Fruit fly (Drosophila melanogaster): Measurements from ENCODE around the gene mats.

The mats gene

DNA sequence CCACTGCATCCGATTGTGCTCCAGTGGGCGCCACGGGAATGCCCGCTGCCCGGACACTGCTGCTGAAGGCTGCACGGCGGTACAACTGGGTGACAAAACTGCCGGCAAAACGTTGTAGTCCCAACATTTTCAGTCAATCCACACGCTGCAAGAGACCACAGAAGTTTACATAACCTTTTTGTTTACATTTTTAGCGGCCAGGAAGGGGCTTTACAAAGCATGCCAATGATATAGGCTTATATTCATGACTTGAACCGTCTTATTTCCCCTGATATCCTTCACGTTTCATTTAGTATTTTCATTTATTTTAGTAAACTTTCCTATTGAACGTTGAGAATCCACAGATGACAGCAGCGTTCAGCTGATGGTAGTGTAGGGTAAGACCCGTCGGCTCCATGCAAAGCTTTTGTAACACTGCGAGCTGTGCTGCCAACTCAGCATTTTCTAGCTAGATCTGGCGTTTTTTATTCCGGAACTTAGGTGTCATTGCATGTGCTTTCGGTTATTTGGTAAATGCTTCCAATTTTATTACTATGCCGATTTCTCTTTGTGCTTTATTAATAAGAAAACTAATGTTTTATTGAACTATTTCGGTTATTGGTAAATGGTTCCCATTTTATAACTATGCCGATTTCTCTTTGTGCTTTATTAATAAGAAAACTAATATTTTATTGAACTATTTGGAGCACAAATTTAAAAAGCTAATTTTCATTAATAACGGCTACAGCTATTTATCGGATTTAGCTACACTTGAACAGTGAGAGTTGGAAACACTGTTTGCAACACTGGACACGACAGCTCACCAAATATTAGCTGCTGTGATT lies 10.2 kb upstream of the mats start, which contains the start of the genes CG13850 and lqfR:
CG13850 (minus strand) TSS at position 379 of the 824 bp plus-strand sequence.
lqfR (plus strand) TSS at position 765 of the 824 bp plus-strand sequence.
- no peak for TF ChIP-seq CTCF (optimal IDR thresholded peaks at IDR 0.05)
- TF ChIP-seq CG8478 (optimal IDR thresholded peaks at IDR 0.05), result no peak

DNA sequence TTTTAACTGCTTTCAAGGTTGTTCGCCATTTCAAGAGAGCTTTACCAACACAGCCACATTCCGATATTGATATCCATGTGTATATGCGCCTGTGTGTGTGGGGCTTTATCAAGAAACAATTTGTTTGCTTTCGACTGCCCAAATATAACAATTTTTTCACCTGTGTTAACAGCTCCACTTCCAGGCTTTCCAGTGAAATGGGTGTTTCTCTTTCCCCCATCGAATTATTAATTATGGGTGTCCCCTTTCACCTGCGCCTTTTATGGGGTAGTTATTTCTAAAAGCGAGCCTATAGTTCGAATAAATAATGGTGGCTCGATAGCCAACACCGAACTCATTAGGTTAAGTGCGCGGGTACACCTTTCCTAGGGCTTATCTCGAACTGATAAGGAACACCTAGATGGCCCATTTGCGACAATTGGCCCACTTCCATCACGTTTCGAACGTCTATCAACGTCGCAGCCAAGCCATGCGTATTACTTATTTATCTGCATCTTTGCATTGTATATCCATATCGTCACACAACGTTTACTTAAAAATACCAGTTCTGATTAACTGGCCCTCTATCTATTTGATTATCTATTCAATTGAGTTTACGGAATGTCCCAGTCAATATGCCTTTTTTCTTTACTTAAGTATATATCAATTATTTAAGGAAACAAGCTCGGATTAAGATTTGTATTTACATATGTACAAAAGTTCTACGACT lies 8.9 kb upstream of the mats start:
- no peak for TF ChIP-seq CTCF (optimal IDR thresholded peaks at IDR 0.05)
- no peak for TF ChIP-seq CG8478 (optimal IDR thresholded peaks at IDR 0.05)

DNA sequence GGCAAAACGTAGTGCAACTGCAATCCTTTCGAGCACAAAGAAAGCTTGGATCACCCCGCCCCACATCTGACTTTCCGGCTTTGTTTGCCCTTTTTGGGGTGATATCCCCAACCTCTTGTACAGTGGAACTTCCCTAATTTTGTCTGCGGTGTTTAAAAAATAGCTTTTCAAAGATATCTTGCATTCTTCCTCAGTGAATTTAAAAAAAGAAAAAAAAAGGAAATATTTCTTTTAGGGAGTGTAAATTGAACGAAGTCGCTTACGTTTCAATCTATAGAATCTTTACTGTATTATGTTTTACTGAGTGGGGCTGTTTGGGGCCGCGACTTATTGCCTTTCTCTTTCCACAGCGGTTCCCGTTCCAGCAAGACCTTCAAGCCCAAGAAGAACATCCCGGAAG lies 657 bp downstream of the mats start:
- no peak for TF ChIP-seq CTCF (optimal IDR thresholded peaks at IDR 0.05)
- no peak for TF ChIP-seq CG8478 (optimal IDR thresholded peaks at IDR 0.05)

DNA sequence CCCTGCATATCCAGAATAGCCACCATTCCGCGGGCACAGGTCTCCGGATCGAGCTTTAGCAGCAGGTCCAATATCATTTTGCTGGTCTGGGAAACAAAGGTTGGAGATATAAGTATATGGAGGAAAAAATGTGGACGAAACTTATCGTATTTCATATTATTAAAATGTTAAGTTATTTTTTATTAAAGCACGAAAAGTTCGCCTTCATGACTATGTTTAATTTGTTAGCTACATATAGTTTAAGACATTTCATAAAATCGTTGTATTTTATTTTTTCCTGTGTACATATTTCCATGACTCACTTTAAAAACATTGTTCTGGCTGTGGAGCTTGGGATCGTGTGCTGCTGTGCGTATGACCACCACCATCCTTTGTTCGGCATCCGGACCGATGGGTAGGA lies 3.0 kb downstream of the mats start:
- no peak for TF ChIP-seq CG8478 (optimal IDR thresholded peaks at IDR 0.05)
- TF ChIP-seq CTCF (optimal IDR thresholded peaks at IDR 0.05), result no peak

DNA sequence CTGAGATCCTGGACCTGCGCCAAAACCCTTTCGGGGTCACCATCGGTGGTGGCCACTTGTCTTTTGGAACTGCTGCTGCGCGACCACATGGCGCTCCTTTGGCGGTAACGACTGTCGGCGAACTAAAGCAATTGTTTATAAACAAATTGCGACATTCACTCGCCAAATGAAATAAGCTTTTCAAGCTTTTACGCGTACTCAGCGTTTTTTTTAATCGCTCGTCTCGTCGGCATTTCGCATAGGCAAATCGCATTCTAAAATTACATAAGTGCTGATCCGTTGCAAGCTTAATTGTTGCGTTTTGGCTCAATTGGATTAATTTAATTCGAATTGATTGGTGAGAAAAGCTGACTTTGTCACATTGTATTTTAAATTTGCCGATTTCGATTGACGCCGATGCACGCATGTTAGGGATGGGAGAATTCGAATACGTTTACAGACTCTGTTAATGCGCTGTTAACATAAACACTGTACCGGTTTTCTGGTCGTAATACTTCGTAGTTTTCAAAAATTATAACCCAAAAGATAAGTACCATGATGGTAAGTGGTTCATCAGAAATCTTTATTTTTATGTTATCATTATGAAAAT lies 3.7 kb downstream of the mats start, which contains the start of gene pinta:
pinta (minus strand) TSS at position 328 of the 589 bp plus-strand sequence.
- TF ChIP-seq CG8478 (optimal IDR thresholded peaks at IDR 0.05) (no peak), CTCF (optimal IDR thresholded peaks at IDR 0.05) (no peak)

DNA sequence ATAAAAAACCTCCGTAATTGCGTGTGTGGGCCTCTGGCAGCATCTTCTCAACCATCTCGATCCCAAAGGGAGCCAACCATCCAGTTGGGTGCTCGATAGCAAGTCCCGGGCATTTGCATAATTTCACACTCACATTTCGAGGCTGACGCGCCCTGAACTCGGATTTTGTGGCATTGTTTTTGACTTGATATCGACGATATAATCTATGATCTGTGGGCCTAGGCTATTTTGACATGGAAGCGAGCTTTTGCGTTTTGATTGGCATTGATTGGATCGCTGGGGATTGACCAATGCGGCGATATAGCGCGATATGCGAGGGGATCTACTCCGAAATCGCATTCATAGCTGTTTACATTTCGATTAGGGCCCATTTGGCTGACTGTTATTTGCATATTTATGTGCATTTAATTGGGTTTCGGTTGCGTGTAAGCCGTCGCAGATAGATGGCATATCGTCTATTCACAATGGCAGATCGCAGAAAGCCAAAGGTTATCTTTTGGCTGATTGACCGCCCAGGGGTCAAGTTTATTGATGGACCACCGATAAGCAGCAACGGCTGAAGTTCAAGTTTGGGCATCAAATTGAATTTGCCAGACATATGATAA lies 11.3 kb downstream of the mats start:
- TF ChIP-seq CTCF (optimal IDR thresholded peaks at IDR 0.05) (no peak), CG8478 (optimal IDR thresholded peaks at IDR 0.05) (no peak)

DNA sequence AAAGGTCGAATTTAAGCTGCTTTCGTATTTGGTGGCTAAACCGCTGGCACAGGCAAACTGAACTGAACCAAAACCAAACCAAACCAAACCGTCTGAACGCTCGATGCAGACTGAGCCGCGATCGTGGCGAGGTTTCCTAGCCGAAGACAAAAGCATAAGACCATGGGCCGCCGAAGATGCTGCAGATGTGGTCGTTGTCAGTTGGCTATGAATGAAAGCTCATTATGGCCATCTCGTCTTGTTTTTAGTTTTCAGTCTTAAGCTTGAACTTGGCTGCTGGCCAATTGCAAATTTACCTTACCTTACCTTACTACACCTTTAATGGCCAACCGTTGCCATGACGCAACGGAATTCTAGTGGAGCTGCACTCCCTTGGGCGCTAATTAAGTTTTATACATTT lies 15.1 kb downstream of the mats start, which contains the start of gene CG13847:
CG13847 (minus strand) TSS at position 101 of the 400 bp plus-strand sequence.
- no peak for TF ChIP-seq CTCF (optimal IDR thresholded peaks at IDR 0.05)

DNA sequence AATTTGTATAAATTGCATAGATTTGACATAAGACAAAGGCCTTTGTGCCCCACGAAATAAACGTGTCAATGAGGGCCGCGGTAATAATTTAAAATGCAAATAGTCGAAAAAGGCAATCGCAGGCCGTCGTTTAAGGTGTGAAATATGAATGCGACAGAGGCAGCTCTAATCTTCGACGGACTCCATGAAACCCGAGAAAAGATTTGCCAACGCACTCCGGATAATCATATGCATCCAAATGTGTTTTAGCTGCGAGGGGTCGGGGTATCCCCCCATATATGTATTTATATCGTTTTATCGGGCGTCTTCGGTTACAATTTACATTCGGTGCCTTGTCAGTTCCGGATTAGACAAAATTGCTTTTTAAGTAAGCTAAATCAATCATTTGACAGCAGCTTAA lies 17.3 kb downstream of the mats start:
- TF ChIP-seq CG8478 (optimal IDR thresholded peaks at IDR 0.05) (no peak), CTCF (optimal IDR thresholded peaks at IDR 0.05) (no peak)

DNA sequence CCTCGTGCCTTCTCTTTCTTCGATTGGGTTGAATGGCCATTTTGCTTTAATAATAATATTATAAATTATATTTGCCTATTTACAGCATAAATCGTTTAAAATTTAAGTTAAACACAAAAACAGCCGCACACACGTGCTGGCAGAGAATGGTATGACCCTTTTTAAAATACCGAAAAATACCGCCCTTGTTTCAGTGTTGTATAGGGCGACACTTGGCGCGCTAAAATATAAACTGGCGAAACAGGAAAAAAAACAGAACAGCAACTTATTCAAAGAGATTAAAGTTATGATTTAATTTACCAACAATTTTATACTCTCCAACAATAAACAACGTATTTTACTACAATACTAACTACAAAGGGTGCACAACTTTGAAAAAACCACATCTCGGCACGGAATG lies 25.5 kb downstream of the mats start, which contains the start of gene CG12499:
CG12499 (minus strand) TSS at position 95 of the 400 bp plus-strand sequence.
- no peak for TF ChIP-seq CG8478 (optimal IDR thresholded peaks at IDR 0.05)

DNA sequence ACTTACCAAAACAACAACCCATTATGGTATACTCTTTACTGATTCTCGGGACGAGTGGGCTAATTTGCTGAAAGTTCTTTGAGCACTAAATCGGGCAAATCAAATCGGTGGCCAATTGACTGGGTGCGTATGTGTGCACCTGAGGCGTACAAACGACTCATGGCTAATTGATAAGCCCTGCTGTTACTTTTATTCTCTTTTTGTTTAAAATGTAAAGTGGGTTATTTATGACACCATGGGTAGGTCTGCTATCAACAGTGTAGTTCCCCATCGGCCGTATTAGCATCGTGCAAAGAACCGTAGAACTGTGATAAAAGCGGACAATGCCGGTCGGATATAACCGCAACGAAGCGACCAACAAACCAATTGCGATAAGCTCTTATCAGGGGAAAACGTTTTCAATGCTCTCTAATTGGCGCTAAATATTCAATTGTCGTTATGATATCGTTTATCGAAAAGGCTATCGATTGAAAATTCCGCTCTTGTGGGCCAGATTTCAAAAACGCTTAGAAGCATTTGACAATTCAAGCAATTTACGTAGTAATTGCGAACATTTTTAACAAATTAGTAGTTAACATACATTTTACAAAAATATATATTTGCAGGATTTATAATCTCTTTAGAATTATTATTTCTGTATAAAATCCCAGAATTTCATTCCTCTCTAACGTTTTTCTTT lies 26.4 kb downstream of the mats start, which contains the start of gene CG34288:
CG34288 (minus strand) TSS at position 69 of the 679 bp plus-strand sequence.
- no peak for TF ChIP-seq CTCF (optimal IDR thresholded peaks at IDR 0.05)
- no peak for TF ChIP-seq CG8478 (optimal IDR thresholded peaks at IDR 0.05)

DNA sequence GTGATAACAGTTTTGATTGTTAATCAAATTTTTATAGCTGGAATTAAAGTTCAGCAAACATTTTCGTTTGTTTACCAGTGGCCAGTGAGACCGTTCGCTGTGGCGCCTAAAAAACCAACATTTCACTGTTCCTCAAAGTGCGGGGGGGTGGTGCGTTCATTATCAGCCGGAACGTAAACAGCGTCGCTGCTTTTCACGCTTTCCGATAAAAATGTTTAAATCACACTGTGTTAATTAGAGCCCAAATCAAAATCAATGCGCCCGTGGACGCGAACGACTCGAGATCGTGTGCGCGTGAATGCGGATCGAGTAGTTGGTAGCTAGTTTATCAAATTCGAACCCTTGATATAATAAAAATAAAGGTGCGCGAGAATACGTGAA lies 26.9 kb downstream of the mats start, which contains the start of gene CG34376:
CG34376 (plus strand) TSS at position 226 of the 381 bp plus-strand sequence.
- TF ChIP-seq CTCF (optimal IDR thresholded peaks at IDR 0.05), result no peak
- TF ChIP-seq CG8478 (optimal IDR thresholded peaks at IDR 0.05), result no peak

DNA sequence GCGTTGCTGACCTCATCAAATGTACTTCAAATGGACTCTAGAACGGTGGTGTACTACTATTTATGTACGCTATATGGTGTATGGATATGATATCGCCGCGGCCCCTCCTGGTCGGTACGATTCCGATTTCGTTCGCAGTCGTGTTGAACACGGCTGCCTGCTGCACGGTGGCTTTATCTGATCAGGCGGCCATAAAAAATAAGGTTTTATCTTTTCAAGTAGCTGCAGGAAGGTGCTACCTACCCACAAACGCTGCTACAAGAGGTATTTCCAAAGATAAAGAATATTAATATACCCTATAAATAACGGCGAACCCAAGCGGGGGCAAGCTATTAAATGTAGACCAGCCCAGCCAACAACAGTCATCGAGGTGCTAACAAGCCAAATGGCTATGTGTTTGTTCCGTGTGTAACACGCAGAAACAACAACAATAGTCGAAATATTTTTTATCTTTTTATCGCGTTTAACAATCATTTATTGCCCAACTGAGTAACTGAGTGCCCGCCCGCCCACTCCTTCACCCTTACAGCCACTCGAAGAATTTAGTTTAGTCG lies 29.0 kb downstream of the mats start:
- TF ChIP-seq CG8478 (optimal IDR thresholded peaks at IDR 0.05) (no peak), CTCF (optimal IDR thresholded peaks at IDR 0.05) (no peak)

DNA sequence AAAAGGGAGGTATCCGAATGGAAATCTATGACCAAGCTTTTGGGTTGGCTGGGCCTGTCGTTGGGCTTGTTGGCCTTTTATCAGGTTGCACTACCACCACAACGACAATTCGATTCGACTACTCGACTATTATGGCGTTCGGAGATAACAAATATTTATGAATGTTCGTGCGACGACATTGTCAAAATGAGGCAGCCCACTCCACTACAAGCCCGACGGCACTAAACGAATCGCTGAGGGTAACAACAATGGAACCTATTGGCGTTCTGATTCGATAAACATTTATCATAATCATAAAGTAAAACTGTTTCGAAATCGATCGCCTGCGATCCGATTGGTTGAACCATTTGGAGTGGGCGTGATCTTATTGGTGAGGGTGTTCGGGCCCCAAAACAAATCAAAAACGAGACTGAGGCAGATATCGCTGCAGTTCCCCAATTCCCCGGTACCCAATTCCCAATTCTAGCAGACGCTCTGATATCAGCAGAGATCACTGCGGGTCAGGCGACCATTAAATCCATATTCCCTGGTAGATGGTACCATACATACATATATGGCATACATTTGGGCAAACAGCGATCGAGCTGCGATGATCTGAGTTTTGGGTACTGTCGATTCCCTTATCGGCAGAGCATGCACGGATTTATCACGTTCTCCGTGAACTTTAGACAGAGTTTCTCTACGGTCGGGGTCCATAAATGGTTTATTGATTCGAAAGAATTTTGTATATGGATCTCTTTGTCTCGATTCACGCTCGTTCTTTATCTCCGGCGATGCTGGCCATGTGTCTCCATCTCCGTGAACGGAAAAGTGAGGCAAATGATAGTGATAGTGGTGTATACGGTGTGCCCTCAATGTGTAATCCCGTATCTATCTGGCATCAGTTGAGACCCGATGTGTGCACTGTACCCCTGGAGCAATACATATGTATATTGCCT lies 33.7 kb downstream of the mats start:
- TF ChIP-seq CG8478 (optimal IDR thresholded peaks at IDR 0.05) (no peak), CTCF (optimal IDR thresholded peaks at IDR 0.05) (no peak)

All from S2 (cell line).